Fruit fly (Drosophila melanogaster) whole organism, embryonic: ENCODE results near the gene Bdp1.

Experiments used
- CG10209 ChIP-seq: fragments of 200-800 bp; sonication (Bioruptor generic); optimal IDR thresholded peaks from 3 replicates; lab custom pipeline; 2017; ENCODE audit warnings: missing biosample characterization, mild to moderate bottlenecking, missing genetic modification characterization, missing genetic modification reagents
- CG10654 ChIP-seq: fragments of 200-800 bp; sonication (Bioruptor generic); optimal IDR thresholded peaks from 2 replicates; lab custom pipeline; 2016; ENCODE audit warnings: missing biosample characterization, missing genetic modification characterization
- CG12236 ChIP-seq: fragments of 200-800 bp; sonication (Bioruptor generic); optimal IDR thresholded peaks from 2 replicates; lab custom pipeline; 2016; ENCODE audit warnings: missing biosample characterization, missing genetic modification characterization
- CG14965 ChIP-seq: fragments of 200-800 bp; sonication (Bioruptor generic); optimal IDR thresholded peaks from 2 replicates; lab custom pipeline; 2016; ENCODE audit warnings: missing biosample characterization, missing genetic modification characterization, borderline replicate concordance
- CG15269 ChIP-seq: fragments of 200-800 bp; sonication (Bioruptor generic); optimal IDR thresholded peaks from 2 replicates; lab custom pipeline; 2018; ENCODE audit warnings: missing biosample characterization, mild to moderate bottlenecking, missing genetic modification characterization, moderate library complexity
- CG15479 ChIP-seq: fragments of 200-800 bp; sonication (Bioruptor generic); optimal IDR thresholded peaks from 3 replicates; lab custom pipeline; 2019; ENCODE audit warnings: missing biosample characterization, mild to moderate bottlenecking, missing genetic modification characterization, moderate library complexity
- CG1603 ChIP-seq: fragments of 200-800 bp; sonication (Bioruptor generic); optimal IDR thresholded peaks from 2 replicates; lab custom pipeline; 2019; ENCODE audit warnings: missing biosample characterization, mild to moderate bottlenecking, missing genetic modification characterization, moderate library complexity
- CG18599 ChIP-seq: fragments of 200-800 bp; sonication (Bioruptor generic); optimal IDR thresholded peaks from 3 replicates; lab custom pipeline; 2017; ENCODE audit warnings: missing biosample characterization, missing genetic modification characterization, mild to moderate bottlenecking, moderate library complexity, missing genetic modification reagents
- CG18619 ChIP-seq: fragments of 200-800 bp; sonication (Bioruptor generic); optimal IDR thresholded peaks from 3 replicates; lab custom pipeline; 2017; ENCODE audit warnings: missing biosample characterization, mild to moderate bottlenecking, missing genetic modification characterization
- CG30403 ChIP-seq: fragments of 200-800 bp; sonication (Bioruptor generic); optimal IDR thresholded peaks from 3 replicates; lab custom pipeline; 2016; ENCODE audit warnings: missing biosample characterization, missing genetic modification characterization
- CG31365 ChIP-seq: fragments of 200-800 bp; sonication (Bioruptor generic); optimal IDR thresholded peaks from 2 replicates; lab custom pipeline; 2018; ENCODE audit warnings: missing biosample characterization, mild to moderate bottlenecking, missing genetic modification characterization
- CG34422 ChIP-seq: fragments of 200-800 bp; sonication (Bioruptor generic); IDR thresholded peaks from 3 replicates; pipeline ENCODE4 v1.3.6; 2022; ENCODE audit warnings: missing biosample characterization, missing genetic modification characterization
- CG3847 ChIP-seq: fragments of 200-800 bp; sonication (Bioruptor generic); IDR thresholded peaks from 2 replicates; pipeline ENCODE4 v1.3.6; 2022; ENCODE audit warnings: missing biosample characterization, missing genetic modification characterization
- CG4404 ChIP-seq: fragments of 200-800 bp; sonication (Bioruptor generic); IDR thresholded peaks from 2 replicates; pipeline ENCODE4 v1.3.6; 2022; ENCODE audit warnings: missing biosample characterization, missing genetic modification characterization
- CG6654 ChIP-seq: fragments of 200-800 bp; sonication (Bioruptor generic); optimal IDR thresholded peaks from 2 replicates; lab custom pipeline; 2017; ENCODE audit warnings: missing biosample characterization, mild to moderate bottlenecking, missing genetic modification characterization
- CG6765 ChIP-seq: fragments of 200-800 bp; sonication (Bioruptor generic); optimal IDR thresholded peaks from 3 replicates; lab custom pipeline; 2017; ENCODE audit warnings: missing biosample characterization, mild to moderate bottlenecking, missing genetic modification characterization
- CG6791 ChIP-seq: fragments of 200-800 bp; sonication (Bioruptor generic); IDR thresholded peaks from 3 replicates; pipeline ENCODE4 v1.3.6; 2022; ENCODE audit warnings: missing biosample characterization, missing genetic modification characterization; ENCODE audit not compliant: partially characterized antibody
- Dad ChIP-seq: fragments of 200-800 bp; sonication (Bioruptor generic); optimal IDR thresholded peaks from 3 replicates; lab custom pipeline; 2016; ENCODE audit warnings: missing biosample characterization, missing genetic modification characterization
- Deaf1 ChIP-seq: fragments of 200-800 bp; optimal IDR thresholded peaks from 3 replicates; lab custom pipeline; 2019; ENCODE audit warnings: missing biosample characterization, mild to moderate bottlenecking, missing genetic modification characterization, moderate library complexity
- Fer3 ChIP-seq: fragments of 200-800 bp; sonication (Bioruptor generic); optimal IDR thresholded peaks from 2 replicates; lab custom pipeline; 2018; ENCODE audit warnings: missing biosample characterization, mild to moderate bottlenecking, missing genetic modification characterization, moderate library complexity
- H2.0 ChIP-seq: fragments of 200-800 bp; sonication (Bioruptor generic); IDR thresholded peaks from 2 replicates; pipeline ENCODE4 v1.3.6; 2022; ENCODE audit warnings: missing biosample characterization, missing genetic modification characterization
- Hr3 ChIP-seq: fragments of 200-800 bp; sonication (Bioruptor generic); optimal IDR thresholded peaks from 3 replicates; lab custom pipeline; 2016; ENCODE audit warnings: missing biosample characterization, missing genetic modification characterization
- Hr39 ChIP-seq: fragments of >200 bp; optimal IDR thresholded peaks from 2 replicates; lab custom pipeline; 2017
- Lhr ChIP-seq: fragments of 200-800 bp; sonication (Bioruptor generic); optimal IDR thresholded peaks from 3 replicates; lab custom pipeline; 2017; ENCODE audit warnings: mild to moderate bottlenecking, missing biosample characterization, missing genetic modification reagents, missing genetic modification characterization
- MBD-R2 ChIP-seq: fragments of 200-800 bp; sonication (Bioruptor generic); IDR thresholded peaks from 2 replicates; pipeline ENCODE4 v1.3.6; 2022; ENCODE audit warnings: missing biosample characterization, missing genetic modification characterization
- Mad ChIP-seq: fragments of 200-800 bp; sonication (Bioruptor generic); optimal IDR thresholded peaks from 2 replicates; lab custom pipeline; 2016; ENCODE audit warnings: missing biosample characterization, missing genetic modification characterization
- Nf-YA ChIP-seq: fragments of 200-800 bp; sonication (Bioruptor generic); IDR thresholded peaks from 2 replicates; pipeline ENCODE4 v1.3.6; 2022; ENCODE audit warnings: missing biosample characterization, missing genetic modification characterization
- Optix ChIP-seq: fragments of 200-800 bp; sonication (Bioruptor generic); IDR thresholded peaks from 3 replicates; pipeline ENCODE4 v1.3.6; 2022; ENCODE audit warnings: missing biosample characterization, missing genetic modification characterization
- Side ChIP-seq: fragments of 200-800 bp; sonication (Bioruptor generic); optimal IDR thresholded peaks from 2 replicates; lab custom pipeline; 2016; ENCODE audit warnings: missing biosample characterization, missing genetic modification characterization
- Vsx1 ChIP-seq: fragments of 200-800 bp; sonication (Bioruptor generic); optimal IDR thresholded peaks from 2 replicates; lab custom pipeline; 2017; ENCODE audit warnings: missing biosample characterization, mild to moderate bottlenecking, missing genetic modification characterization, missing genetic modification reagents
- ato ChIP-seq: fragments of 200-800 bp; sonication (Bioruptor generic); IDR thresholded peaks from 2 replicates; pipeline ENCODE4 v1.3.6; 2022; ENCODE audit warnings: missing biosample characterization, missing genetic modification characterization; ENCODE audit not compliant: partially characterized antibody
- bab2 ChIP-seq: fragments of 200-800 bp; sonication (Bioruptor generic); optimal IDR thresholded peaks from 2 replicates; lab custom pipeline; 2016; ENCODE audit warnings: missing biosample characterization, missing genetic modification characterization
- bbx ChIP-seq: fragments of 200-800 bp; sonication (Bioruptor generic); IDR thresholded peaks from 2 replicates; pipeline ENCODE4 v1.3.6; 2022; ENCODE audit warnings: missing biosample characterization, missing genetic modification characterization; ENCODE audit not compliant: partially characterized antibody
- btn ChIP-seq: fragments of 200-800 bp; sonication (Bioruptor generic); optimal IDR thresholded peaks from 2 replicates; lab custom pipeline; 2016; ENCODE audit warnings: missing biosample characterization, missing genetic modification characterization
- dm ChIP-seq: fragments of 200-800 bp; sonication (Bioruptor generic); optimal IDR thresholded peaks from 3 replicates; lab custom pipeline; 2016; ENCODE audit warnings: missing biosample characterization, missing genetic modification characterization
- eve ChIP-seq, 2 experiments: fragments of >200 bp; optimal IDR thresholded peaks; 2 replicates each; lab custom pipeline; 2017; ENCODE audit warnings: missing biosample characterization in 2 of 2, missing genetic modification characterization in 2 of 2
- exex ChIP-seq: fragments of 200-800 bp; sonication (Bioruptor generic); optimal IDR thresholded peaks from 4 replicates; lab custom pipeline; 2018; ENCODE audit warnings: missing biosample characterization, mild to moderate bottlenecking, missing genetic modification characterization, moderate library complexity
- h ChIP-seq: fragments of >200 bp; optimal IDR thresholded peaks from 2 replicates; lab custom pipeline; 2017
- her ChIP-seq: fragments of 200-800 bp; sonication (Bioruptor generic); optimal IDR thresholded peaks from 2 replicates; lab custom pipeline; 2016; ENCODE audit warnings: missing biosample characterization, missing genetic modification characterization
- hth ChIP-seq: fragments of >200 bp; optimal IDR thresholded peaks from 2 replicates; lab custom pipeline; 2017; ENCODE audit warnings: inconsistent platforms
- ken ChIP-seq: fragments of 200-800 bp; sonication (Bioruptor generic); IDR thresholded peaks from 3 replicates; pipeline ENCODE4 v1.3.6; 2022; ENCODE audit warnings: missing biosample characterization, missing genetic modification characterization
- nerfin-2 ChIP-seq: fragments of 200-800 bp; sonication (Bioruptor generic); IDR thresholded peaks from 2 replicates; pipeline ENCODE4 v1.3.6; 2022; ENCODE audit warnings: missing biosample characterization, missing genetic modification characterization; ENCODE audit not compliant: partially characterized antibody
- salm ChIP-seq: fragments of 200-800 bp; sonication (Bioruptor generic); optimal IDR thresholded peaks from 2 replicates; lab custom pipeline; 2018; ENCODE audit warnings: missing biosample characterization, mild to moderate bottlenecking, missing genetic modification characterization
- sens ChIP-seq: fragments of 200-800 bp; sonication (Bioruptor generic); peaks from one replicate; lab custom pipeline; 2016; ENCODE audit warnings: missing biosample characterization, missing genetic modification characterization
- seq ChIP-seq: fragments of 200-800 bp; sonication (Bioruptor generic); IDR thresholded peaks from 2 replicates; pipeline ENCODE4 v1.3.6; 2022; ENCODE audit warnings: missing biosample characterization, missing genetic modification characterization
- sima ChIP-seq: fragments of 200-800 bp; sonication (Bioruptor generic); optimal IDR thresholded peaks from 2 replicates; lab custom pipeline; 2016; ENCODE audit warnings: missing biosample characterization, missing genetic modification characterization
- tll ChIP-seq, 2 experiments: fragments of 200-800 bp in 1 of 2; fragments of >200 bp in 1 of 2; sonication (Bioruptor generic) in 1 of 2; optimal IDR thresholded peaks; 2 replicates each; lab custom pipeline; 2017 to 2019; ENCODE audit warnings: missing biosample characterization in 2 of 2, missing genetic modification characterization in 2 of 2, mild to moderate bottlenecking in 1 of 2, moderate library complexity in 1 of 2
- tna ChIP-seq: fragments of 200-800 bp; sonication (Bioruptor generic); IDR thresholded peaks from 2 replicates; pipeline ENCODE4 v1.3.6; 2022; ENCODE audit warnings: missing biosample characterization, missing genetic modification characterization; ENCODE audit not compliant: partially characterized antibody
- twi ChIP-seq: fragments of 200-800 bp; optimal IDR thresholded peaks from 2 replicates; lab custom pipeline; 2019; ENCODE audit warnings: missing biosample characterization, mild to moderate bottlenecking, missing genetic modification characterization, moderate library complexity
- vvl ChIP-seq: fragments of 200-800 bp; sonication (Bioruptor generic); IDR thresholded peaks from 2 replicates; pipeline ENCODE4 v1.3.6; 2022; ENCODE audit warnings: missing biosample characterization, missing genetic modification characterization
- zf30C ChIP-seq: fragments of 200-800 bp; sonication (Bioruptor generic); optimal IDR thresholded peaks from 3 replicates; lab custom pipeline; 2018; ENCODE audit warnings: missing biosample characterization, mild to moderate bottlenecking, missing genetic modification characterization

Gene Bdp1

dm6 chr2L:13366109-13366747, 7.5 kb downstream of the Bdp1 start, which contains the start of the genes Nnp-1 and Grx3 (continued):
- no peak for TF ChIP-seq Dad
- no peak for TF ChIP-seq Vsx1 (GFP tag; lab: Kevin White, UChicago)
- no peak for TF ChIP-seq eve (GFP tag; optimal IDR thresholded peaks at IDR 0.05; lab: Kevin White, UChicago)
- TF ChIP-seq bab2, result no peak
- TF ChIP-seq dm (GFP tag; lab: Kevin White, UChicago), result peak; percentile 88
- no peak; the same call in 1 of the 2 replicates for TF ChIP-seq CG4404 (GFP tag; lab: Robert Waterston, UW)
- TF ChIP-seq twi, result peak; percentile 59
- TF ChIP-seq Fer3 (tag; lab: Kevin White, UChicago), result no peak
- TF ChIP-seq Mad, result peak; percentile 37
- no peak for TF ChIP-seq CG1603 (tag; lab: Kevin White, UChicago)
- peak; percentile 57 for TF ChIP-seq CG30403 (GFP tag; lab: Kevin White, UChicago)
- TF ChIP-seq bbx (GFP tag; lab: Robert Waterston, UW), result no peak
- 0 out of 2 replicates have a peak, but pooled peaks have one; percentile 16 for TF ChIP-seq H2.0 (GFP tag; lab: Robert Waterston, UW)
- no peak for TF ChIP-seq vvl (GFP tag; lab: Robert Waterston, UW)
- no peak for TF ChIP-seq ken (GFP tag; lab: Robert Waterston, UW)
- TF ChIP-seq CG10654 (GFP tag; lab: Kevin White, UChicago), result peak; percentile 30
- TF ChIP-seq hth (lab: Kevin White, UChicago), result no peak
- TF ChIP-seq CG10209 (GFP tag; lab: Kevin White, UChicago), result no peak
- no peak for TF ChIP-seq seq
- TF ChIP-seq CG31365, result no peak
- TF ChIP-seq Nf-YA (GFP tag; lab: Robert Waterston, UW), result no peak
- TF ChIP-seq exex (tag; lab: Kevin White, UChicago), result no peak
- no peak for TF ChIP-seq ato (GFP tag; lab: Robert Waterston, UW)
- no peak for TF ChIP-seq CG18599 (GFP tag; lab: Kevin White, UChicago)
- peak; percentile 33 for TF ChIP-seq her
- TF ChIP-seq zf30C, result no peak
- TF ChIP-seq CG12236 (GFP tag; lab: Kevin White, UChicago), result no peak
- no peak for TF ChIP-seq btn (GFP tag; lab: Kevin White, UChicago)
- no peak for TF ChIP-seq CG14965
- TF ChIP-seq Optix (GFP tag; lab: Robert Waterston, UW), result no peak
- no peak for TF ChIP-seq h
- TF ChIP-seq CG18619 (GFP tag; lab: Kevin White, UChicago), result peak; percentile 36
- no peak for TF ChIP-seq Lhr
- no peak for TF ChIP-seq Hr39 (lab: Kevin White, UChicago)
- no peak for TF ChIP-seq Side (GFP tag; lab: Kevin White, UChicago)
- no peak for TF ChIP-seq Deaf1 (tag; lab: Kevin White, UChicago)
- no peak for TF ChIP-seq CG6791
- peak; percentile 65 for TF ChIP-seq CG34422 (GFP tag; lab: Robert Waterston, UW)
- no peak for TF ChIP-seq sens (GFP tag; lab: Kevin White, UChicago)
- peak in 1 of 2 experiments; percentile 57 for TF ChIP-seq tll (GFP tag; optimal IDR thresholded peaks at IDR 0.05; lab: Kevin White, UChicago)
- no peak for TF ChIP-seq CG6765 (GFP tag; lab: Kevin White, UChicago)
- TF ChIP-seq CG15479 (GFP tag; lab: Kevin White, UChicago), result no peak
- TF ChIP-seq tna (GFP tag; lab: Robert Waterston, UW), result 0 out of 2 replicates have a peak, but pooled peaks have one; percentile 12
- TF ChIP-seq salm (tag; lab: Kevin White, UChicago), result no peak
- no peak for TF ChIP-seq sima (GFP tag; lab: Kevin White, UChicago)
- no peak for TF ChIP-seq CG6654 (GFP tag; lab: Kevin White, UChicago)
- TF ChIP-seq CG3847, result peak; percentile 76
- TF ChIP-seq MBD-R2 (GFP tag; lab: Robert Waterston, UW), result peak; percentile 57
- TF ChIP-seq CG15269, result no peak
- no peak for TF ChIP-seq nerfin-2
- TF ChIP-seq Hr3, result peak; percentile 70
